Fruit fly (Drosophila melanogaster) Kc167 (cell line): ENCODE results near the gene CG42588.

Source experiments
- h ChIP-seq: fragments of >200 bp; optimal IDR thresholded peaks from 3 replicates; lab custom pipeline; 2018; ENCODE audit warnings: missing external identifiers
- insv ChIP-seq: fragments of >200 bp; optimal IDR thresholded peaks from 3 replicates; lab custom pipeline; 2018; ENCODE audit warnings: missing external identifiers
- ttk ChIP-seq: sonication (Bioruptor generic); optimal IDR thresholded peaks from 2 replicates; lab custom pipeline; 2017; ENCODE audit warnings: missing external identifiers

DNA sequence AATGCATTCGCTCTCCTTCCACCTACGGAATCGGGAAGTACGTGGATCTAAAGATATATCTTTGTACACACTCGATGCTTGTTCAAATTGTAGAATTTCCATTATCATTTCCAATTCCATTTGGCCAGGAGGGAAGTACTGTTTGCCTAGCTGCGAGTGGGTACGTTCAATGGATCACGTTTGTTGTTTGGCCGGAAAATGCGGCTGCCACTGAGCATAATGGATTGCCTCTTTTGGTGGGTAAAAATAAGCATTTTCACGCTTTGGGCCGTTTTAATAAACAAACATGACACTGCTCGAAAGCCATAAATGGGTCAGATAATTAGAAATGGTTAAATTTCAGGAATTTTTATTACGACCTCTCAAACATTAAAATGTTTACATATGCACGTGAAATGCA lies 19.3 kb downstream of the CG42588 start:
- TF ChIP-seq ttk (lab: Kevin White, UChicago) (no peak), h (no peak), insv (lab: Kevin White, UChicago) (no peak)
